Fruit fly (Drosophila melanogaster): ENCODE results near the gene CG15812.

The CG15812 gene

DNA sequence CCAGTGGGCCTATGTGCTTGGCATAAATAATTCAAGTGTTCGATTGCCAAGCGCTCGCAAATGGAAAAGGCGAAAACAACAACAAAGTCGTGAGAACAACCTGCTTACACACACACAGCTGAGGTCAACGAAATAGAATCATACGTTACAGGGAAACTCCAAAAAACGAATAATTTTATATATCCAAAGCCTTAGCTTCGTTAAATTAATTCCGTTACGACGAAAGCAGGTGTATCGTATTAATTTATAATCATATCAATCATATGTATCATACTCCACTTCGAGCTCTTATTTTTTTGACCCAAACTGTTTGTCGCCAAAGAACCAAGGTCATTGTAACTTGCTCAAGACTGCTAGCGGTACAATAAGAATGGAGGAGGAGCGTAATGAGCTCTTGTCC is 19.7 kb downstream of the CG15812 start (continued):
- TF ChIP-seq CG10565 (GFP tag; optimal IDR thresholded peaks at IDR 0.05) (peak; percentile 70), aop (GFP tag; IDR thresholded peaks at IDR 0.05) (no peak), Hr78 (GFP tag; optimal IDR thresholded peaks at IDR 0.05) (no peak), psq (GFP tag; optimal IDR thresholded peaks at IDR 0.05) (peak; percentile 43), CG32767 (GFP tag; IDR thresholded peaks at IDR 0.05) (peak; percentile 63), CG17359 (tag; optimal IDR thresholded peaks at IDR 0.05) (no peak), jing (GFP tag; optimal IDR thresholded peaks at IDR 0.05) (peak; percentile 54), zfh1 (GFP tag; IDR thresholded peaks at IDR 0.05) (peak; percentile 89), CG18619 (GFP tag; optimal IDR thresholded peaks at IDR 0.05) (peak; percentile 82), CG17568 (GFP tag; optimal IDR thresholded peaks at IDR 0.05) (no peak), grau (tag; optimal IDR thresholded peaks at IDR 0.05) (peak; percentile 87), Pdp1 (GFP tag; optimal IDR thresholded peaks at IDR 0.05) (peak in 1 of 2 experiments; percentile 89), CG3163 (GFP tag; optimal IDR thresholded peaks at IDR 0.05) (no peak), CG10366 (GFP tag; IDR thresholded peaks at IDR 0.05) (peak; percentile 77), CG16815 (GFP tag; optimal IDR thresholded peaks at IDR 0.05) (peak; percentile 57), nmo (GFP tag; optimal IDR thresholded peaks at IDR 0.05) (peak; percentile 80), HLH4C (GFP tag; IDR thresholded peaks at IDR 0.05; ENCODE audit: partially characterized antibody) (no peak), Lim3 (GFP tag; IDR thresholded peaks at IDR 0.05) (0 out of 2 replicates have a peak, but pooled peaks have one; percentile 38), tup (GFP tag; optimal IDR thresholded peaks at IDR 0.05) (peak; percentile 68), lmd (GFP tag; IDR thresholded peaks at IDR 0.05) (peak; percentile 90), lab (GFP tag; optimal IDR thresholded peaks at IDR 0.05) (peak; percentile 94), CG31365 (tag; optimal IDR thresholded peaks at IDR 0.05) (peak; percentile 72), zen2 (GFP tag; IDR thresholded peaks at IDR 0.05; ENCODE audit: partially characterized antibody) (no peak), CG8765 (GFP tag; IDR thresholded peaks at IDR 0.05) (peak; percentile 71), Lhr (GFP tag; optimal IDR thresholded peaks at IDR 0.05) (peak; percentile 34), mirr (GFP tag; optimal IDR thresholded peaks at IDR 0.05) (peak; percentile 53), CG5953 (GFP tag; IDR thresholded peaks at IDR 0.05) (peak; percentile 29; the same call in 1 of the 2 replicates), eyg (GFP tag; optimal IDR thresholded peaks at IDR 0.05) (peak; percentile 78), CG8388 (GFP tag; optimal IDR thresholded peaks at IDR 0.05) (peak; percentile 84), CG6765 (GFP tag; optimal IDR thresholded peaks at IDR 0.05) (peak; percentile 84), CG18476 (GFP tag; optimal IDR thresholded peaks at IDR 0.05) (peak; percentile 82), CG17912 (GFP tag; optimal IDR thresholded peaks at IDR 0.05) (no peak), Hr51 (GFP tag; optimal IDR thresholded peaks at IDR 0.05) (peak; percentile 67 to 87), dm (GFP tag; optimal IDR thresholded peaks at IDR 0.05) (peak; percentile 59), gcm2 (GFP tag; optimal IDR thresholded peaks at IDR 0.05) (peak; percentile 83), CG9609 (GFP tag; optimal IDR thresholded peaks at IDR 0.05) (peak; percentile 69), pan (optimal IDR thresholded peaks at IDR 0.05) (no peak), pan (GFP tag; optimal IDR thresholded peaks at IDR 0.05 in 1 of 2, IDR thresholded peaks at IDR 0.05 in 1 of 2) (peak in 1 of 2 experiments; percentile 92), chm (GFP tag; IDR thresholded peaks at IDR 0.05) (peak; percentile 88), CG1832 (GFP tag; optimal IDR thresholded peaks at IDR 0.05) (no peak), cwo (GFP tag; optimal IDR thresholded peaks at IDR 0.05) (peak; percentile 85), slou (GFP tag; optimal IDR thresholded peaks at IDR 0.05) (peak; percentile 32), al (GFP tag; IDR thresholded peaks at IDR 0.05) (peak; percentile 76), CG17829 (tag; optimal IDR thresholded peaks at IDR 0.05) (peak; percentile 89), Dll (GFP tag; IDR thresholded peaks at IDR 0.05; ENCODE audit: partially characterized antibody) (no peak), zen (tag; optimal IDR thresholded peaks at IDR 0.05) (peak; percentile 68), sc (optimal IDR thresholded peaks at IDR 0.05) (no peak), sc (GFP tag; optimal IDR thresholded peaks at IDR 0.05) (peak; percentile 50), CG1603 (tag; optimal IDR thresholded peaks at IDR 0.05) (peak; percentile 90), bsh (GFP tag; optimal IDR thresholded peaks at IDR 0.05) (peak; percentile 71 to 90)
